Worm (Caenorhabditis elegans): Measurements from ENCODE around the gene T07A9.15.

T07A9.15 gene

DNA sequence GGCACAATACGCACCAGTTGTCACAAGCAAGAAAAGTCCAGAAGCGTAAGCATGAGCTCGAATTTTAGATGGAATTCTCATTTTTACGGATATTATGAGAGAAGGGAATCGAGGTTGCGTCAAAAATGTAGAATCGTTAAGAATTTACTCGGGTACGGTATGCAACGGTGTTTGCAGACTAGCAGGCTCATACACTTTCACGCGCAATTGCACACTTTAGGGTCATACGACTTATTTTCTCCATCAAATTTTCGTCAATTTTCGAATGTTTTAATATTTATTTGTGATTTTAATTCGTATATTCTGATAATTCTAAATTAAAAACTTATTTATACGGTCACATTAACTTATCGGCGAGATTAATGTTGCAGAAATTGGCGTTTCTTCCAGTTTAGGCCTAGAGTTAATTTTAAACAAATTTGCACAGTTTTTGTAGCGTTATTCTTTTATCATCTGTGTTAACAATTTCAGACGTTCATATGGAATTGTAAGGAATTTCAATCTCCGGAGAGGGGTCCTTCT lies at the start of gene T07A9.15, which contains the start of gene nog-1:
Gene T07A9.15, minus strand, starts transcription at position 138 of the 522 bp plus-strand sequence.
Gene nog-1, plus strand, starts transcription at position 472 of the 522 bp plus-strand sequence.
- TF ChIP-seq ceh-31 (tag; optimal IDR thresholded peaks at IDR 0.05) (no peak), lin-11 (tag; optimal IDR thresholded peaks at IDR 0.05) (no peak), unc-55 (GFP tag; optimal IDR thresholded peaks at IDR 0.05) (no peak), sdc-2 (tag; optimal IDR thresholded peaks at IDR 0.05) (no peak), ceh-14 (tag; optimal IDR thresholded peaks at IDR 0.05) (peak; percentile 26), unc-42 (tag; optimal IDR thresholded peaks at IDR 0.05) (peak; percentile 13), ceh-18 (tag; optimal IDR thresholded peaks at IDR 0.05) (no peak), ceh-48 (tag; optimal IDR thresholded peaks at IDR 0.05) (no peak), ceh-2 (tag; optimal IDR thresholded peaks at IDR 0.05) (no peak), C08G9.2 (tag; optimal IDR thresholded peaks at IDR 0.05) (no peak), ceh-45 (GFP tag; IDR thresholded peaks at IDR 0.05) (no peak), elt-2 (tag; optimal IDR thresholded peaks at IDR 0.05) (peak; percentile 8), dve-1 (tag; optimal IDR thresholded peaks at IDR 0.05) (no peak), ceh-9 (tag; optimal IDR thresholded peaks at IDR 0.05) (no peak), ets-4 (tag; optimal IDR thresholded peaks at IDR 0.05) (no peak), lim-6 (tag; optimal IDR thresholded peaks at IDR 0.05) (no peak), hlh-6 (tag; optimal IDR thresholded peaks at IDR 0.05) (no peak), C38D4.7 (GFP tag; optimal IDR thresholded peaks at IDR 0.05) (no peak), dmd-4 (tag; optimal IDR thresholded peaks at IDR 0.05; ENCODE audit: borderline replicate concordance) (no peak), nhr-232 (tag; optimal IDR thresholded peaks at IDR 0.05) (no peak), F13H6.1 (tag; optimal IDR thresholded peaks at IDR 0.05) (no peak), ztf-16 (tag; optimal IDR thresholded peaks at IDR 0.05) (no peak), ttx-3 (tag; optimal IDR thresholded peaks at IDR 0.05) (peak; percentile 13), unc-86 (tag; optimal IDR thresholded peaks at IDR 0.05) (no peak), hlh-13 (GFP tag; optimal IDR thresholded peaks at IDR 0.05) (no peak), sox-2 (GFP tag; IDR thresholded peaks at IDR 0.05) (no peak), ama-1 (optimal IDR thresholded peaks at IDR 0.05) (no peak), hlh-30 (tag; optimal IDR thresholded peaks at IDR 0.05; ENCODE audit: insufficient read depth) (peak; percentile 81), gmeb-2 (tag; optimal IDR thresholded peaks at IDR 0.05) (no peak), nfya-1 (tag; optimal IDR thresholded peaks at IDR 0.05) (peak; percentile 57), madf-2 (tag; optimal IDR thresholded peaks at IDR 0.05) (no peak), nhr-11 (tag; optimal IDR thresholded peaks at IDR 0.05) (no peak), hlh-8 (tag; optimal IDR thresholded peaks at IDR 0.05) (no peak), ceh-30 (tag; optimal IDR thresholded peaks at IDR 0.05) (no peak), K02D7.2 (tag; optimal IDR thresholded peaks at IDR 0.05) (no peak), ahr-1 (tag; optimal IDR thresholded peaks at IDR 0.05) (no peak), ref-2 (tag; optimal IDR thresholded peaks at IDR 0.05) (no peak), pha-2 (tag; optimal IDR thresholded peaks at IDR 0.05) (no peak), sox-4 (tag; optimal IDR thresholded peaks at IDR 0.05) (no peak), odd-2 (tag; optimal IDR thresholded peaks at IDR 0.05) (no peak), Y22D7AL.16 (tag; optimal IDR thresholded peaks at IDR 0.05) (no peak), unc-3 (GFP tag; conservative IDR thresholded peaks at IDR 0.05) (no peak), unc-3 (tag; optimal IDR thresholded peaks at IDR 0.05) (no peak), hlh-15 (tag; optimal IDR thresholded peaks at IDR 0.05) (no peak), mec-3 (tag; optimal IDR thresholded peaks at IDR 0.05; ENCODE audit: borderline replicate concordance) (no peak), fax-1 (tag; optimal IDR thresholded peaks at IDR 0.05) (no peak)
